ENCODE assay signal across 6 worm cellular contexts in the genomic region with DNA sequence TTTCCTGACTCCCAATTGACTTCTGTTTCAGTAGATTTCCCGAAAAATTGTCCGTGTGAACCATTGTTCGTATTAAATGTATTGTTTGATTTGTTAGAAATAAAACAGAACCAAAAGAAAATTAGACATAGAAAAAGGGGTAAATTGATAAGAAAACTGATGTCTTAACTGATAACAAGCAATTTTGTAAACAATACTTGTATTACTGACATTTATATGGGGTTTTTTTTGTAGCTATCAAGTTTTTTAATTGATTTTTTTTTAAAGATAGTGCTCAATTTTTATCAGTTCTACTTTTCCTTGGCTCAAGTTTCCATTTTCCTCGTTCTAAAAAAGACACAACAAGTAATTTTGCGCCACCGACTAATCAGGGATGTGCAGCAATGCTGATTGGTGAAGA.
TF ChIP-seq lines count a peak whose summit lies in the region.

No protein-coding gene starts in this region.

TF ChIP-seq in whole organism, L1 larva, 84 proteins besides CTCF, POLR2A, EP300 and RAD21:
- TF ChIP-seq elt-2 (tag; optimal IDR thresholded peaks at IDR 0.05; lab: Kevin White, UChicago) (peak; percentile 78), zag-1 (tag; optimal IDR thresholded peaks at IDR 0.05; lab: Kevin White, UChicago) (no peak), blmp-1 (tag; optimal IDR thresholded peaks at IDR 0.05; lab: Kevin White, UChicago) (no peak)

TF ChIP-seq in whole organism, L2 larva, 48 proteins besides CTCF, POLR2A, EP300 and RAD21:
- TF ChIP-seq zag-1 (tag; optimal IDR thresholded peaks at IDR 0.05; lab: Kevin White, UChicago) (no peak), nhr-237 (tag; optimal IDR thresholded peaks at IDR 0.05; lab: Kevin White, UChicago) (no peak), fos-1 (tag; optimal IDR thresholded peaks at IDR 0.05; lab: Kevin White, UChicago) (peak; percentile 17)
TF ChIP-seq in whole organism, L2 larva: peak in this region for 1.

TF ChIP-seq in whole organism, L3 larva, 47 proteins besides CTCF, POLR2A, EP300 and RAD21:
- no peak for TF ChIP-seq nhr-43 (tag; optimal IDR thresholded peaks at IDR 0.05; lab: Kevin White, UChicago; ENCODE audit: poor library complexity, severe bottlenecking)
- TF ChIP-seq nhr-28 (tag; optimal IDR thresholded peaks at IDR 0.05; lab: Kevin White, UChicago), result no peak
- TF ChIP-seq ztf-11 (tag; optimal IDR thresholded peaks at IDR 0.05; lab: Kevin White, UChicago), result no peak
- peak; percentile 92 for TF ChIP-seq elt-2 (tag; optimal IDR thresholded peaks at IDR 0.05; lab: Kevin White, UChicago)
- TF ChIP-seq zag-1 (tag; optimal IDR thresholded peaks at IDR 0.05; lab: Kevin White, UChicago), result no peak
- peak; percentile 90 for TF ChIP-seq pha-4 (tag; optimal IDR thresholded peaks at IDR 0.05; lab: Kevin White, UChicago)
- TF ChIP-seq snpc-4 (tag; optimal IDR thresholded peaks at IDR 0.05; lab: Kevin White, UChicago), result no peak
- no peak for TF ChIP-seq lin-39 (tag; optimal IDR thresholded peaks at IDR 0.05; lab: Kevin White, UChicago)
- TF ChIP-seq ceh-82 (tag; optimal IDR thresholded peaks at IDR 0.05; lab: Kevin White, UChicago), result no peak
- TF ChIP-seq egl-5 (tag; optimal IDR thresholded peaks at IDR 0.05; lab: Kevin White, UChicago), result no peak
- no peak for TF ChIP-seq fkh-2 (tag; optimal IDR thresholded peaks at IDR 0.05; lab: Kevin White, UChicago)
- no peak for TF ChIP-seq mdl-1 (tag; optimal IDR thresholded peaks at IDR 0.05; lab: Kevin White, UChicago)
- TF ChIP-seq ztf-4 (tag; optimal IDR thresholded peaks at IDR 0.05; lab: Kevin White, UChicago), result no peak
- peak; percentile 58 for TF ChIP-seq pqm-1 (tag; optimal IDR thresholded peaks at IDR 0.05; lab: Kevin White, UChicago)
- TF ChIP-seq fkh-10 (GFP tag; optimal IDR thresholded peaks at IDR 0.05; lab: Kevin White, UChicago), result no peak
- no peak for TF ChIP-seq nhr-77 (tag; optimal IDR thresholded peaks at IDR 0.05; lab: Kevin White, UChicago)

TF ChIP-seq in whole organism, L4 larva, 104 proteins besides CTCF, POLR2A, EP300 and RAD21 (continues in another document):
- no peak for TF ChIP-seq nhr-76 (tag; optimal IDR thresholded peaks at IDR 0.05; lab: Kevin White, UChicago)
- TF ChIP-seq lin-39 (tag; optimal IDR thresholded peaks at IDR 0.05; lab: Kevin White, UChicago), result no peak
- peak; percentile 54 for TF ChIP-seq pqm-1 (tag; optimal IDR thresholded peaks at IDR 0.05; lab: Kevin White, UChicago)
- TF ChIP-seq ZK546.5 (tag; optimal IDR thresholded peaks at IDR 0.05; lab: Kevin White, UChicago), result no peak
- TF ChIP-seq pha-4 (GFP tag; IDR thresholded peaks at IDR 0.05; lab: Robert Waterston, UW), result no peak
- TF ChIP-seq pha-4 (tag; optimal IDR thresholded peaks at IDR 0.05; lab: Kevin White, UChicago), result no peak
- TF ChIP-seq Y48G9A.11 (GFP tag; IDR thresholded peaks at IDR 0.05; lab: Robert Waterston, UW), result no peak
- TF ChIP-seq spr-1 (tag; optimal IDR thresholded peaks at IDR 0.05; lab: Kevin White, UChicago), result no peak
- TF ChIP-seq fos-1 (tag; optimal IDR thresholded peaks at IDR 0.05; lab: Kevin White, UChicago), result no peak
- no peak for TF ChIP-seq attf-4 (tag; optimal IDR thresholded peaks at IDR 0.05; lab: Kevin White, UChicago)
- TF ChIP-seq nhr-28 (tag; optimal IDR thresholded peaks at IDR 0.05; lab: Kevin White, UChicago), result peak; percentile 76
- TF ChIP-seq tag-97 (GFP tag; IDR thresholded peaks at IDR 0.05; lab: Robert Waterston, UW), result no peak
- TF ChIP-seq dve-1 (tag; optimal IDR thresholded peaks at IDR 0.05; lab: Kevin White, UChicago; ENCODE audit: insufficient read depth), result peak; percentile 68
- no peak for TF ChIP-seq nhr-77 (tag; optimal IDR thresholded peaks at IDR 0.05; lab: Kevin White, UChicago)
- TF ChIP-seq daf-16 (GFP tag; optimal IDR thresholded peaks at IDR 0.05; lab: Kevin White, UChicago), result peak in 1 of 2 experiments; percentile 16
- peak; percentile 82 for TF ChIP-seq daf-16 (tag; optimal IDR thresholded peaks at IDR 0.05; lab: Kevin White, UChicago)
- no peak for TF ChIP-seq mes-2 (tag; optimal IDR thresholded peaks at IDR 0.05; lab: Kevin White, UChicago; ENCODE audit: poor library complexity, severe bottlenecking)
- peak; percentile 29 for TF ChIP-seq dmd-6 (GFP tag; IDR thresholded peaks at IDR 0.05; lab: Robert Waterston, UW)
- TF ChIP-seq egl-27 (tag; optimal IDR thresholded peaks at IDR 0.05; lab: Kevin White, UChicago), result no peak
- TF ChIP-seq nhr-41 (GFP tag; IDR thresholded peaks at IDR 0.05; lab: Robert Waterston, UW), result no peak
- TF ChIP-seq nhr-237 (tag; optimal IDR thresholded peaks at IDR 0.05; lab: Kevin White, UChicago), result no peak
- no peak for TF ChIP-seq zip-2 (tag; optimal IDR thresholded peaks at IDR 0.05; lab: Kevin White, UChicago)
- TF ChIP-seq hlh-11 (tag; optimal IDR thresholded peaks at IDR 0.05; lab: Kevin White, UChicago), result peak; percentile 52

TF ChIP-seq in whole organism, late embryonic, 69 proteins besides CTCF, POLR2A, EP300 and RAD21:
- TF ChIP-seq npax-4 (tag; optimal IDR thresholded peaks at IDR 0.05; lab: Kevin White, UChicago) (no peak), ceh-19 (GFP tag; optimal IDR thresholded peaks at IDR 0.05; lab: Kevin White, UChicago) (no peak), elt-2 (tag; optimal IDR thresholded peaks at IDR 0.05; lab: Kevin White, UChicago) (peak; percentile 80)

TF ChIP-seq in whole organism, young adult, 124 proteins besides CTCF, POLR2A, EP300 and RAD21:
- TF ChIP-seq egrh-3 (GFP tag; IDR thresholded peaks at IDR 0.05; lab: Robert Waterston, UW) (no peak), nhr-80 (tag; optimal IDR thresholded peaks at IDR 0.05; lab: Kevin White, UChicago) (peak; percentile 42), ccch-3 (GFP tag; optimal IDR thresholded peaks at IDR 0.05; lab: Kevin White, UChicago) (no peak)
